Fruit fly (Drosophila melanogaster) whole organism, embryonic: ENCODE data around the gene CG15537.

Source experiments
- B-H1 ChIP-seq: fragments of 200-800 bp; sonication (Bioruptor generic); IDR thresholded peaks from 3 replicates; pipeline ENCODE4 v1.3.6; 2022; ENCODE audit warnings: missing biosample characterization, missing genetic modification characterization
- CG12219 ChIP-seq: fragments of 200-800 bp; sonication (Bioruptor generic); optimal IDR thresholded peaks from 3 replicates; lab custom pipeline; 2018; ENCODE audit warnings: missing biosample characterization, mild to moderate bottlenecking, missing genetic modification characterization
- CG12942 ChIP-seq: fragments of 200-800 bp; sonication (Bioruptor generic); optimal IDR thresholded peaks from 3 replicates; lab custom pipeline; 2016; ENCODE audit warnings: missing biosample characterization, missing genetic modification characterization
- CG14965 ChIP-seq: fragments of 200-800 bp; sonication (Bioruptor generic); optimal IDR thresholded peaks from 2 replicates; lab custom pipeline; 2016; ENCODE audit warnings: missing biosample characterization, missing genetic modification characterization, borderline replicate concordance
- CG1602 ChIP-seq: fragments of 200-800 bp; sonication (Bioruptor generic); optimal IDR thresholded peaks from 3 replicates; lab custom pipeline; 2016; ENCODE audit warnings: missing biosample characterization, missing genetic modification characterization
- CG1647 ChIP-seq: fragments of 200-800 bp; sonication (Bioruptor generic); optimal IDR thresholded peaks from 3 replicates; lab custom pipeline; 2016; ENCODE audit warnings: missing biosample characterization, missing genetic modification characterization
- CG16779 ChIP-seq: fragments of 200-800 bp; sonication (Bioruptor generic); IDR thresholded peaks from 2 replicates; pipeline ENCODE4 v1.3.6; 2022; ENCODE audit warnings: missing biosample characterization, missing genetic modification characterization
- CG17385 ChIP-seq: fragments of 200-800 bp; sonication (Bioruptor generic); optimal IDR thresholded peaks from 3 replicates; lab custom pipeline; 2018; ENCODE audit warnings: missing biosample characterization, mild to moderate bottlenecking, missing genetic modification characterization
- CG18476 ChIP-seq: fragments of 200-800 bp; sonication (Bioruptor generic); optimal IDR thresholded peaks from 2 replicates; lab custom pipeline; 2016; ENCODE audit warnings: missing biosample characterization, mild to moderate bottlenecking, missing genetic modification characterization
- CG2116 ChIP-seq: fragments of 200-800 bp; sonication (Bioruptor generic); optimal IDR thresholded peaks from 3 replicates; lab custom pipeline; 2018; ENCODE audit warnings: missing biosample characterization, mild to moderate bottlenecking, missing genetic modification characterization
- CG2202 ChIP-seq: fragments of 200-800 bp; sonication (Bioruptor generic); optimal IDR thresholded peaks from 2 replicates; lab custom pipeline; 2018; ENCODE audit warnings: missing biosample characterization, mild to moderate bottlenecking, missing genetic modification characterization
- CG3847 ChIP-seq: fragments of 200-800 bp; sonication (Bioruptor generic); IDR thresholded peaks from 2 replicates; pipeline ENCODE4 v1.3.6; 2022; ENCODE audit warnings: missing biosample characterization, missing genetic modification characterization
- CG3995 ChIP-seq: fragments of 200-800 bp; sonication (Bioruptor generic); optimal IDR thresholded peaks from 3 replicates; lab custom pipeline; 2016; ENCODE audit warnings: missing biosample characterization, missing genetic modification characterization
- CG4282 ChIP-seq: fragments of 200-800 bp; sonication (Bioruptor generic); optimal IDR thresholded peaks from 2 replicates; lab custom pipeline; 2016; ENCODE audit warnings: missing biosample characterization, missing genetic modification characterization
- CG4360 ChIP-seq: fragments of 200-800 bp; sonication (Bioruptor generic); IDR thresholded peaks from 2 replicates; pipeline ENCODE4 v1.3.6; 2022; ENCODE audit warnings: missing biosample characterization, missing genetic modification characterization
- CG4854 ChIP-seq: fragments of 200-800 bp; sonication (Bioruptor generic); optimal IDR thresholded peaks from 2 replicates; lab custom pipeline; 2016; ENCODE audit warnings: missing biosample characterization, missing genetic modification characterization, inconsistent platforms
- CG5953 ChIP-seq: fragments of 200-800 bp; sonication (Bioruptor generic); IDR thresholded peaks from 2 replicates; pipeline ENCODE4 v1.3.6; 2022; ENCODE audit warnings: missing biosample characterization, missing genetic modification characterization
- CG7786 ChIP-seq: fragments of 200-800 bp; sonication (Bioruptor generic); optimal IDR thresholded peaks from 2 replicates; lab custom pipeline; 2016; ENCODE audit warnings: missing biosample characterization, missing genetic modification characterization
- CG9797 ChIP-seq: fragments of 200-800 bp; sonication (Bioruptor generic); optimal IDR thresholded peaks from 3 replicates; lab custom pipeline; 2018; ENCODE audit warnings: missing biosample characterization, mild to moderate bottlenecking, missing genetic modification characterization
- CG9817 ChIP-seq: fragments of 200-800 bp; sonication (Bioruptor generic); optimal IDR thresholded peaks from 2 replicates; lab custom pipeline; 2018; ENCODE audit warnings: missing biosample characterization, mild to moderate bottlenecking, missing genetic modification characterization, moderate library complexity
- CG9876 ChIP-seq: fragments of 200-800 bp; sonication (Bioruptor generic); optimal IDR thresholded peaks from 2 replicates; lab custom pipeline; 2016; ENCODE audit warnings: missing biosample characterization, missing genetic modification characterization
- D19B ChIP-seq: fragments of 200-800 bp; sonication (Bioruptor generic); optimal IDR thresholded peaks from 2 replicates; lab custom pipeline; 2017; ENCODE audit warnings: missing biosample characterization, mild to moderate bottlenecking, missing genetic modification characterization
- Dp ChIP-seq: fragments of 200-800 bp; sonication (Bioruptor generic); optimal IDR thresholded peaks from 2 replicates; lab custom pipeline; 2018; ENCODE audit warnings: missing biosample characterization, mild to moderate bottlenecking, missing genetic modification characterization, moderate library complexity
- E2f2 ChIP-seq: fragments of 200-800 bp; sonication (Bioruptor generic); IDR thresholded peaks from 2 replicates; pipeline ENCODE4 v1.3.6; 2022; ENCODE audit warnings: missing biosample characterization, missing genetic modification characterization
- Elba2 ChIP-seq: fragments of 200-800 bp; sonication (Bioruptor generic); optimal IDR thresholded peaks from 3 replicates; lab custom pipeline; 2016; ENCODE audit warnings: missing biosample characterization, missing genetic modification characterization
- HLHmδ ChIP-seq: fragments of 200-800 bp; sonication (Bioruptor generic); optimal IDR thresholded peaks from 2 replicates; lab custom pipeline; 2018; ENCODE audit warnings: missing biosample characterization, mild to moderate bottlenecking, missing genetic modification characterization, moderate library complexity
- Hmx ChIP-seq: fragments of 200-800 bp; sonication (Bioruptor generic); optimal IDR thresholded peaks from 2 replicates; lab custom pipeline; 2016; ENCODE audit warnings: missing biosample characterization, missing genetic modification characterization
- Hr3 ChIP-seq: fragments of 200-800 bp; sonication (Bioruptor generic); optimal IDR thresholded peaks from 3 replicates; lab custom pipeline; 2016; ENCODE audit warnings: missing biosample characterization, missing genetic modification characterization
- MTF-1 ChIP-seq: fragments of 200-800 bp; sonication (Bioruptor generic); optimal IDR thresholded peaks from 2 replicates; lab custom pipeline; 2018; ENCODE audit warnings: missing biosample characterization, mild to moderate bottlenecking, missing genetic modification characterization, borderline replicate concordance
- Myb ChIP-seq: fragments of 200-800 bp; sonication (Bioruptor generic); optimal IDR thresholded peaks from 2 replicates; lab custom pipeline; 2016; ENCODE audit warnings: missing biosample characterization, missing genetic modification characterization
- NK7.1 ChIP-seq: fragments of 200-800 bp; sonication (Bioruptor generic); optimal IDR thresholded peaks from 3 replicates; lab custom pipeline; 2016; ENCODE audit warnings: missing biosample characterization, missing genetic modification characterization
- PHDP ChIP-seq: fragments of 200-800 bp; sonication (Bioruptor generic); optimal IDR thresholded peaks from 3 replicates; lab custom pipeline; 2018; ENCODE audit warnings: missing biosample characterization, mild to moderate bottlenecking, missing genetic modification characterization, moderate library complexity
- Sox102F ChIP-seq: fragments of 200-800 bp; sonication (Bioruptor generic); optimal IDR thresholded peaks from 2 replicates; lab custom pipeline; 2018; ENCODE audit warnings: missing biosample characterization, mild to moderate bottlenecking, missing genetic modification characterization, moderate library complexity
- Xrp1 ChIP-seq: fragments of 200-800 bp; sonication (Bioruptor generic); IDR thresholded peaks from 2 replicates; pipeline ENCODE4 v1.3.6; 2022; ENCODE audit warnings: missing biosample characterization, missing genetic modification characterization
- YL-1 ChIP-seq: fragments of 200-800 bp; sonication (Bioruptor generic); optimal IDR thresholded peaks from 3 replicates; lab custom pipeline; 2017; ENCODE audit warnings: missing biosample characterization, mild to moderate bottlenecking, missing genetic modification characterization
- ara ChIP-seq: fragments of 200-800 bp; sonication (Bioruptor generic); IDR thresholded peaks from 2 replicates; pipeline ENCODE4 v1.3.6; 2022; ENCODE audit warnings: missing biosample characterization, missing genetic modification characterization
- bigmax ChIP-seq: fragments of 200-800 bp; sonication (Bioruptor generic); optimal IDR thresholded peaks from 2 replicates; lab custom pipeline; 2018; ENCODE audit warnings: missing biosample characterization, mild to moderate bottlenecking, missing genetic modification characterization
- btn ChIP-seq: fragments of 200-800 bp; sonication (Bioruptor generic); optimal IDR thresholded peaks from 2 replicates; lab custom pipeline; 2016; ENCODE audit warnings: missing biosample characterization, missing genetic modification characterization
- cato ChIP-seq: fragments of 200-800 bp; sonication (Bioruptor generic); optimal IDR thresholded peaks from 2 replicates; lab custom pipeline; 2016; ENCODE audit warnings: missing biosample characterization, missing genetic modification characterization, borderline replicate concordance
- crc ChIP-seq: fragments of 200-800 bp; sonication (Bioruptor generic); optimal IDR thresholded peaks from 2 replicates; lab custom pipeline; 2016; ENCODE audit warnings: missing biosample characterization, missing genetic modification characterization
- dmrt11E ChIP-seq: fragments of 200-800 bp; sonication (Bioruptor generic); optimal IDR thresholded peaks from 3 replicates; lab custom pipeline; 2018; ENCODE audit warnings: missing biosample characterization, mild to moderate bottlenecking, missing genetic modification characterization, moderate library complexity
- eyg ChIP-seq: fragments of 200-800 bp; sonication (Bioruptor generic); optimal IDR thresholded peaks from 3 replicates; lab custom pipeline; 2016; ENCODE audit warnings: missing biosample characterization, missing genetic modification characterization
- gsb ChIP-seq: fragments of 200-800 bp; sonication (Bioruptor generic); IDR thresholded peaks from 2 replicates; pipeline ENCODE4 v1.3.6; 2022; ENCODE audit warnings: missing biosample characterization, missing genetic modification characterization
- her ChIP-seq: fragments of 200-800 bp; sonication (Bioruptor generic); optimal IDR thresholded peaks from 2 replicates; lab custom pipeline; 2016; ENCODE audit warnings: missing biosample characterization, missing genetic modification characterization
- lmd ChIP-seq: fragments of 200-800 bp; sonication (Bioruptor generic); IDR thresholded peaks from 2 replicates; pipeline ENCODE4 v1.3.6; 2022; ENCODE audit warnings: missing biosample characterization, missing genetic modification characterization
- nerfin-2 ChIP-seq: fragments of 200-800 bp; sonication (Bioruptor generic); IDR thresholded peaks from 2 replicates; pipeline ENCODE4 v1.3.6; 2022; ENCODE audit warnings: missing biosample characterization, missing genetic modification characterization; ENCODE audit not compliant: partially characterized antibody
- repo ChIP-seq: fragments of 200-800 bp; sonication (Bioruptor generic); optimal IDR thresholded peaks from 2 replicates; lab custom pipeline; 2016; ENCODE audit warnings: missing biosample characterization, missing genetic modification characterization
- slbo ChIP-seq: fragments of 200-800 bp; sonication (Bioruptor generic); IDR thresholded peaks from 2 replicates; pipeline ENCODE4 v1.3.6; 2022; ENCODE audit warnings: missing biosample characterization, missing genetic modification characterization
- slou ChIP-seq: fragments of 200-800 bp; sonication (Bioruptor generic); optimal IDR thresholded peaks from 3 replicates; lab custom pipeline; 2016; ENCODE audit warnings: missing biosample characterization, missing genetic modification characterization
- ssp ChIP-seq: fragments of 200-800 bp; sonication (Bioruptor generic); IDR thresholded peaks from 2 replicates; pipeline ENCODE4 v1.3.6; 2022; ENCODE audit warnings: missing biosample characterization, missing genetic modification characterization
- sug ChIP-seq: fragments of 200-800 bp; optimal IDR thresholded peaks from 2 replicates; lab custom pipeline; 2019; ENCODE audit warnings: missing biosample characterization, mild to moderate bottlenecking, missing genetic modification characterization, moderate library complexity
- vfl ChIP-seq: fragments of 200-800 bp; sonication (Bioruptor generic); optimal IDR thresholded peaks from 2 replicates; lab custom pipeline; 2016; ENCODE audit warnings: missing biosample characterization, missing genetic modification characterization

The CG15537 gene

dm6 chr3R:30413795-30414194 is 29.6 kb downstream of the CG15537 start (continued):
- TF ChIP-seq CG9797 (GFP tag; lab: Kevin White, UChicago) (no peak), CG3995 (GFP tag; lab: Kevin White, UChicago) (no peak), eyg (GFP tag; lab: Kevin White, UChicago) (peak; percentile 17), slbo (GFP tag; lab: Robert Waterston, UW) (no peak; the same call in 1 of the 2 replicates), CG16779 (GFP tag; lab: Robert Waterston, UW) (no peak), CG9817 (tag; lab: Kevin White, UChicago) (no peak), Myb (GFP tag; lab: Kevin White, UChicago) (peak; percentile 21), MTF-1 (GFP tag; lab: Kevin White, UChicago) (no peak), btn (GFP tag; lab: Kevin White, UChicago) (peak; percentile 35), repo (GFP tag; lab: Kevin White, UChicago) (no peak), Hr3 (GFP tag; lab: Kevin White, UChicago) (no peak), her (no peak), nerfin-2 (GFP tag; lab: Robert Waterston, UW) (no peak), Dp (GFP tag; lab: Kevin White, UChicago) (no peak), D19B (GFP tag; lab: Kevin White, UChicago) (no peak), CG14965 (GFP tag; lab: Kevin White, UChicago) (no peak), YL-1 (GFP tag; lab: Kevin White, UChicago) (no peak), CG9876 (GFP tag; lab: Kevin White, UChicago) (no peak), Sox102F (peak; percentile 73), CG4282 (GFP tag; lab: Kevin White, UChicago) (no peak), CG12942 (GFP tag; lab: Kevin White, UChicago) (peak; percentile 28), CG7786 (GFP tag; lab: Kevin White, UChicago) (peak; percentile 8), CG12219 (GFP tag; lab: Kevin White, UChicago) (peak; percentile 54), CG4854 (GFP tag; lab: Kevin White, UChicago) (no peak), CG18476 (GFP tag; lab: Kevin White, UChicago) (no peak), slou (no peak), Hmx (no peak), CG1647 (GFP tag; lab: Kevin White, UChicago) (no peak), dmrt11E (peak; percentile 45), CG17385 (GFP tag; lab: Kevin White, UChicago) (peak; percentile 31), crc (GFP tag; lab: Kevin White, UChicago) (no peak), vfl (no peak), bigmax (no peak), gsb (GFP tag; lab: Robert Waterston, UW) (no peak), Elba2 (GFP tag; lab: Kevin White, UChicago) (no peak), B-H1 (GFP tag; lab: Robert Waterston, UW) (peak; percentile 53; the same call in 2 of the 3 replicates), cato (GFP tag; lab: Kevin White, UChicago) (peak; percentile 47), HLHmδ (no peak), sug (tag; lab: Kevin White, UChicago) (no peak), CG3847 (GFP tag; lab: Robert Waterston, UW) (no peak), CG2202 (tag; lab: Kevin White, UChicago) (peak; percentile 31), CG1602 (no peak), CG5953 (GFP tag; lab: Robert Waterston, UW) (no peak), NK7.1 (GFP tag; lab: Kevin White, UChicago) (no peak), CG2116 (GFP tag; lab: Kevin White, UChicago) (no peak), lmd (peak; percentile 54), PHDP (tag; lab: Kevin White, UChicago) (peak; percentile 58), E2f2 (0 out of 2 replicates have a peak, but pooled peaks have one; percentile 18), ara (GFP tag; lab: Robert Waterston, UW) (peak; percentile 81), CG4360 (GFP tag; lab: Robert Waterston, UW) (0 out of 2 replicates have a peak, but pooled peaks have one; percentile 19), ssp (GFP tag; lab: Robert Waterston, UW) (0 out of 2 replicates have a peak, but pooled peaks have one; percentile 9), Xrp1 (GFP tag; lab: Robert Waterston, UW) (peak; percentile 78)
